Worm (Caenorhabditis elegans) whole organism, L4/young adult: ENCODE measurements around the gene flap-1.

Experiments
- W03F9.2 ChIP-seq: fragments of 150-350 bp; optimal IDR thresholded peaks from 2 replicates; lab custom pipeline; 2014; ENCODE audit warnings: missing biosample characterization, missing genetic modification characterization
- dao-5 ChIP-seq: sonication (generic microtip); optimal IDR thresholded peaks from 2 replicates; lab custom pipeline; 2016; ENCODE audit warnings: missing genotype, missing genetic modification characterization, moderate library complexity, missing compliant biosample characterization
- him-1 ChIP-seq: sonication (generic microtip); optimal IDR thresholded peaks from 2 replicates; lab custom pipeline; 2016; ENCODE audit warnings: missing genotype, missing genetic modification reagents, missing genetic modification characterization, missing compliant biosample characterization

flap-1 gene

ce11 chrIII:6904468-6904867 lies 24.2 kb downstream of the flap-1 start:
- no peak for TF ChIP-seq W03F9.2 (tag; lab: Kevin White, UChicago)
- TF ChIP-seq him-1 (tag; lab: Kevin White, UChicago): no peak
- no peak for TF ChIP-seq dao-5 (tag; lab: Kevin White, UChicago)

DNA sequence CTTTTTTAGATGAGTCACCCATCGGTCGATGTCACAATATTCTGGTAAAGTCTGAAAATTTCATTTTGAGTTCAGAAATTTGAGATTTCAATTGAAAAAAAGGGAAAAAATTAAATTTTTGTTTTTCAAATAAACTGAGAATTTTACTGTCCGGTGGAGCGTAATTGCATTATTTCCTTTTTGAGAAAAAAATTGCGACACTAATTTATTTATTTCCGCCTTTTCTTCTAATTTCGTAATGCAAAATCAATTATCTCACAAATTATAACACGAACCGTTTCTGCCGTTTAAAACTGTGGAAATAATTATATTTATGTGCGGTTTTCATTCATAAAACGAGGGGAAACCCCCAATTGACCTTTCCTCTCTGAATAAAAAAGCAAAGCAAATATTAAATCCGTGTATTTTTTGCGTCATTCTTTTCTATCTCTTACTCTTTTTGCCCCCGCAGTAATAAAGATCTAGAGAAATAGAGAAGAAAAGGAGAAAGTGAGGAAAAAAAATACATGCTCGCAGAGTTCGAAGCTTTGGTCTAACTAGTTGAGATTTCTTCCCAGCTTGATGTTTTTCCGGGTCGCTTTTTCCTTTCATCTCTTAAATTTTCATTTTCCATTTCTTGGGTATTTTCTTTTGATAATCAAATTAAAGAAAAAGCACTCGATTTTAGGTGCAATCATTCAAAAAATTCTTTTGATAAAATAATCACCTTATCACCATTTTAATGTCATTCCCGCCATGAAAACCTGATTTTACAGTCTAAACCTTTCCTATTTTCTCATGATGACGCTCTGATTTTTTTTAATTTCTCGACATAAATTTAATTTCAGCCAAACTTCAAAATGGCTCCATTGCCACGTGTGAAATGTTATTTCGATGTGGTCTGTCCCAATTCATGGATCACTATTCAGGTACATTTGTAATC lies 25.3 kb downstream of the flap-1 start, which contains the start of the genes brc-2 and T07E3.3:
Gene brc-2, minus strand, starts transcription at position 51 of the 922 bp plus-strand sequence.
Gene T07E3.3, plus strand, starts transcription at position 822 of the 922 bp plus-strand sequence.
- no peak for TF ChIP-seq W03F9.2 (tag; lab: Kevin White, UChicago)
- TF ChIP-seq dao-5 (tag; lab: Kevin White, UChicago): no peak
- no peak for TF ChIP-seq him-1 (tag; lab: Kevin White, UChicago)

DNA sequence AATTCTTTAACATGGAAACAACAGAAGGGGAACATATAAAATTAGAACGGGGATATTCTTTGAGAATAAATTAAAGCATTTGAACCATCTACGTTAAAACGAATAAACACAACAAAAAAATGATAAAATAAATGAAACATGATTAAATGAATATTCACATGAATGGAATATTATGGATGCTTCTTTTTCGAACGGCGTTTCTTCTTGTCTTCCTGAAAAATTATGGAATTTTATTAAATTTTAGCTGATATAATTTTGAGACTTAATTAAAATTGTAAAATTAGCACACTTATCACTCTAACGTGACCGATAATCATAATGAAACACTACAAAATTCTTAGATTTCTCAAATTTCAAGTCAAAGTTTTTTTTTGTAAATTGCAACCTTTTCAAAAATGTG lies 28.0 kb downstream of the flap-1 start:
- TF ChIP-seq W03F9.2 (tag; lab: Kevin White, UChicago): no peak
- no peak for TF ChIP-seq dao-5 (tag; lab: Kevin White, UChicago)
- no peak for TF ChIP-seq him-1 (tag; lab: Kevin White, UChicago)

- TF ChIP-seq dao-5 (tag; lab: Kevin White, UChicago) (no peak), W03F9.2 (tag; lab: Kevin White, UChicago) (no peak), him-1 (tag; lab: Kevin White, UChicago) (no peak)
Measured at ce11 chrIII:6898518-6898917, 30.1 kb downstream of the flap-1 start.

DNA sequence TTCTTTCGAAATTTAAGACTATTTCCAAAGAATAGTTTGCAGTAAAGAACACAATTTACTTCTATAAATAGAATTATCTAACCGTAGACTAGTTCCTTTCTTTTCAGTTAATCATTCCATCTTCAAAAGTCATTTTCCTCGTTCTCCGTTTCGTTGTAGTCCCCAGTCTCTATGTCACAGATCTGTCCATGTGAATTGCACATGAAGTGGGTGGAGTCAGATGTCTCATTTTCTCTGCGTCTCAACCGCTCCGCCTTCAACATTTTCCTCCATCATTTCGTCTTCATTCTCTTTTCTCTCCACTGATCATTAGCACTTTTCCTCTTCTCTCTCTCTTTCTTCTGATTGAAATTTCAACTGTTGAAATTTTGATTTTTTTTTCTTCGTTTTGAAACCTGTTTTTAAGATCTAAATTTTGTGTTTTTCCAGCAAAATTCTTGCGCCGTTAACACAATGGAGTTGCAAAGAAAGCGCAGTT lies 31.0 kb downstream of the flap-1 start, which contains the start of gene T07E3.4:
Gene T07E3.4, plus strand, starts transcription at position 428 of the 478 bp plus-strand sequence.
- TF ChIP-seq W03F9.2 (tag; lab: Kevin White, UChicago) (peak; percentile 58), him-1 (tag; lab: Kevin White, UChicago) (no peak)

DNA sequence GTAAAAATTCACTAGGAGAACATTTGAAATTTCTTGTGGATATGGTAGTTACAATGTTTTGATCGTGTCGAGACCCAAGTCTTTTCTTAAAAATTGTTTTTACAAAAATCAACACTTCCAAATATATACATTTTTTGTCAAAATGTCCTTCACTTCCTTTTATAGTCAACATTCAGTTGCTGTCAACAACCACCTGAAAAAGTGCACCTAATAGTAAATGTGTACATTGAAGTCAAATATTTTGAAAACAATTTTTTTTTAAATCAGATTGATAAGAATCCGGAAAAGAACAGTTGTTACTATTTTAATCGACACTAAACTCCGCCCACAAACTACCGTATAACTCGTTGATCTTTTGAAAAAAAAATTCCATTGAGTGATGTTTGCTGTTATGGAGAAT lies 32.9 kb downstream of the flap-1 start:
- no peak for TF ChIP-seq dao-5 (tag; lab: Kevin White, UChicago)
- TF ChIP-seq him-1 (tag; lab: Kevin White, UChicago): no peak
- no peak for TF ChIP-seq W03F9.2 (tag; lab: Kevin White, UChicago)

- TF ChIP-seq W03F9.2 (tag; lab: Kevin White, UChicago) (peak; percentile 2), him-1 (tag; lab: Kevin White, UChicago) (no peak), dao-5 (tag; lab: Kevin White, UChicago) (no peak)
Measured at ce11 chrIII:6895166-6895565, 33.5 kb downstream of the flap-1 start.

DNA sequence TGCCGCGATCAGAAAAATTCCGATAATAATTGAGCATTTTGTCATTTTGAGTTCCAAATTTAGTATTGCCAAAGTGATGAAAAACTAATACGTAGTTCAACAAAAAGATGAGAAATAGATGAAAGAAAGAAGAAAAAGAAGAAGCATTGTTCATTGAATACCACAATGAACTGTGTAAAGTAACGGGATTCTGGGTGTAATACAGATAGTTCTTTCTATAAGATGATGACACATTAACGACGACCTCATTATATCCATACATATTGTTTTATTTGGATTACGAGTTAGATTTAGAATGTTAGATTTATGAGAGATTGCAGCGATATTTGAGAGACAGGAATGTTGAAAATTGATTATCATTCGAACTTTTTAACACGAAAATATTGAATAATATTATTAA lies 37.1 kb downstream of the flap-1 start, which contains the start of gene K04C2.5:
Gene K04C2.5, minus strand, starts transcription at position 101 of the 400 bp plus-strand sequence.
- TF ChIP-seq him-1 (tag; lab: Kevin White, UChicago) (no peak), dao-5 (tag; lab: Kevin White, UChicago) (no peak), W03F9.2 (tag; lab: Kevin White, UChicago) (no peak)

DNA sequence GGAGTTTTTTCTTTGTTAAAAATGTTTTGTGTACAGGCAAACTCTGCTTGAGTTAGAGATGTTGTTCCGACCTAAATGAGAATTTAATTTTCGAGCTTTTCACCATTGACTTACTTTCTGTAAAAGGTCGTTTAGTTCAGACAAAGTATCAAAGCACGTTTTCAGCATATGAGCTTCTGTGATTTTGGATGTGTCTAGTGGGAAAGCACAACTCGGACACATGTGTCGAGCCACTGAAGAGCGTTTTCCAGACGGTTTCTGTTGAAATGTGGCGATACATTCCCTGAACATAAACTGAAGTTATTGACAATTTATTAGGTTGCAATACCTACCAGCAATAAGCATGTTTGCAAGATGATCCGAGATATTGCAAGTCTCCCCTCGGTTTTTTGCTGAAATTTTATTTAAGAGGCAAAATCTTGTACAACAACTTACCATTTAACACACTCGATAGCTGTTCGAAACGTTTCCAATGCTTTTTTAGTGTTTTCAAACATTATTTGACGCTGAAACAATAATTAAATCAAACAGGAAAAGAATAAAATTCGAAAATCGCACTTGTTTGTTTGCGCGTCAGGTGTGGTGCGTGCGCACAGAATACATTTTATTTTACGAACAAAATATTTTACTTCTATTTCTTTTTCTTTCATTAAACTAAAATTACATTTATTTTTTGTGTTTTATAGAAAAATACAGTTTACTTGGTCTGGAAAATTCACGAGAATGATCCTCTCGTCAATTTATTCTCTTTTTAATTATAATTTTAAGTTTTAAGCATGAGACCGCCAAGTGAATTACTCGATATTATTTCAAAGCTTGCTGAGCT lies 39.4 kb downstream of the flap-1 start, which contains the start of the genes brd-1 and K04C2.2:
Gene brd-1, minus strand, starts transcription at position 506 of the 826 bp plus-strand sequence.
Gene K04C2.2, plus strand, starts transcription at position 776 of the 826 bp plus-strand sequence.
- TF ChIP-seq dao-5 (tag; lab: Kevin White, UChicago) (no peak), W03F9.2 (tag; lab: Kevin White, UChicago) (no peak), him-1 (tag; lab: Kevin White, UChicago) (no peak)

DNA sequence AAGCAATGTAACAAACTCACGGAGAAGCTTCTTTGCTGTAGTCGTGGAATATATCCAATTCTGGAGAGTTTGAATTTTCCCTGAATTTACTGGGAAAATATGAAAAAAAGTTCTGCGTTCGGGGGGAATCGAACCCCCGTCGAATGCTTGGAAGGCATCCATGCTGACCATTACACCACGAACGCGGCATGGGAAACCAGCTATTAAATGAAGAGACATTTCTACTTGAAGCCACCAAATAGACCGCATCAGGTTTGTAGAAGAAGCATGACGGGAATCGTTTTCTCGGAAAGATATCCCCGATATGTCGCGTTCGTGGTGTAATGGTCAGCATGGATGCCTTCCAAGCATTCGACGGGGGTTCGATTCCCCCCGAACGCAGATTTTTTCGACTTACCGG lies 40.1 kb downstream of the flap-1 start:
- no peak for TF ChIP-seq W03F9.2 (tag; lab: Kevin White, UChicago)
- peak; percentile 79 for TF ChIP-seq dao-5 (tag; lab: Kevin White, UChicago)
- TF ChIP-seq him-1 (tag; lab: Kevin White, UChicago): no peak

ce11 chrIII:6887574-6887973 lies 41.1 kb downstream of the flap-1 start:
- peak; percentile 53 for TF ChIP-seq dao-5 (tag; lab: Kevin White, UChicago)
- peak; percentile 61 for TF ChIP-seq W03F9.2 (tag; lab: Kevin White, UChicago)
- peak; percentile 51 for TF ChIP-seq him-1 (tag; lab: Kevin White, UChicago)

- TF ChIP-seq W03F9.2 (tag; lab: Kevin White, UChicago): no peak
- no peak for TF ChIP-seq him-1 (tag; lab: Kevin White, UChicago)
Measured at ce11 chrIII:6885889-6886288, 42.7 kb downstream of the flap-1 start.
